Fruit fly (Drosophila melanogaster) whole organism, wandering third instar larva: ENCODE data around the gene Pex7.
A peak's percentile ranks its signal among the peaks of the same experiment; 100 is the strongest.

Source experiments
- Abd-B ChIP-seq: fragments of >200 bp; optimal IDR thresholded peaks from 2 replicates; lab custom pipeline; 2017; ENCODE audit warnings: missing biosample characterization, missing genetic modification characterization
- CG9705 ChIP-seq: fragments of 200-800 bp; sonication (Bioruptor generic); optimal IDR thresholded peaks from 2 replicates; lab custom pipeline; 2018; ENCODE audit warnings: missing biosample characterization, mild to moderate bottlenecking, missing genetic modification characterization
- CrebA ChIP-seq: fragments of 200-800 bp; sonication (Bioruptor generic); optimal IDR thresholded peaks from 2 replicates; lab custom pipeline; 2016; ENCODE audit warnings: missing biosample characterization, mild to moderate bottlenecking, missing genetic modification characterization, borderline replicate concordance
- Dfd ChIP-seq: fragments of >200 bp; optimal IDR thresholded peaks from 2 replicates; lab custom pipeline; 2017; ENCODE audit warnings: missing biosample characterization, missing genetic modification characterization
- HLH106 ChIP-seq: fragments of 200-800 bp; optimal IDR thresholded peaks from 3 replicates; lab custom pipeline; 2019; ENCODE audit warnings: missing biosample characterization, mild to moderate bottlenecking, missing genetic modification characterization, moderate library complexity
- Hr78 ChIP-seq: fragments of >200 bp; optimal IDR thresholded peaks from 2 replicates; lab custom pipeline; 2017; ENCODE audit warnings: missing biosample characterization, missing genetic modification characterization
- Myc ChIP-seq: fragments of >200 bp; optimal IDR thresholded peaks from 2 replicates; lab custom pipeline; 2017
- N ChIP-seq: fragments of >200 bp; optimal IDR thresholded peaks from 2 replicates; lab custom pipeline; 2018; ENCODE audit warnings: missing biosample characterization, missing external identifiers, missing genetic modification characterization
- OdsH ChIP-seq: fragments of 200-800 bp; sonication (Bioruptor generic); optimal IDR thresholded peaks from 2 replicates; lab custom pipeline; 2016; ENCODE audit warnings: missing biosample characterization, mild to moderate bottlenecking, missing genetic modification characterization
- Sp1 ChIP-seq: fragments of 200-800 bp; sonication (Bioruptor generic); optimal IDR thresholded peaks from 3 replicates; lab custom pipeline; 2019; ENCODE audit warnings: missing biosample characterization, mild to moderate bottlenecking, missing genetic modification characterization, moderate library complexity
- Vsx2 ChIP-seq: fragments of 200-300, 225-300 bp; sonication (Bioruptor generic); optimal IDR thresholded peaks from 2 replicates; lab custom pipeline; 2018; ENCODE audit warnings: missing biosample characterization, missing genetic modification characterization; ENCODE audit not compliant: partially characterized antibody
- dl ChIP-seq, 2 experiments: fragments of 175-275, 200-275 bp in 1 of 2; fragments of 200-275 bp in 1 of 2; sonication (Bioruptor generic); optimal IDR thresholded peaks; lab custom pipeline; 2018; ENCODE audit warnings: mild to moderate bottlenecking in 2 of 2, missing biosample characterization in 2 of 2, missing genetic modification characterization in 2 of 2, moderate library complexity in 2 of 2; ENCODE audit not compliant: partially characterized antibody in 2 of 2, insufficient read depth in 1 of 2
- dsf ChIP-seq: sonication (Bioruptor generic); optimal IDR thresholded peaks from 2 replicates; lab custom pipeline; 2016; ENCODE audit warnings: missing biosample characterization, missing genetic modification characterization, borderline replicate concordance
- ey ChIP-seq: fragments of 200-800 bp; sonication (Bioruptor generic); optimal IDR thresholded peaks from 2 replicates; lab custom pipeline; 2016; ENCODE audit warnings: missing biosample characterization, missing genetic modification characterization
- foxo ChIP-seq, 2 experiments: fragments of 200-800 bp; sonication (Bioruptor generic); optimal IDR thresholded peaks; 2 replicates in 1 of 2; 3 replicates in 1 of 2; lab custom pipeline; 2016 to 2017; ENCODE audit warnings: missing biosample characterization in 2 of 2, missing genetic modification characterization in 2 of 2
- fru ChIP-seq: fragments of 200-800 bp; sonication (Bioruptor generic); optimal IDR thresholded peaks from 3 replicates; lab custom pipeline; 2016; ENCODE audit warnings: missing biosample characterization, mild to moderate bottlenecking, missing genetic modification characterization
- jim ChIP-seq: fragments of 175-275, 200-325 bp; sonication (Bioruptor generic); optimal IDR thresholded peaks from 2 replicates; lab custom pipeline; 2016; ENCODE audit warnings: missing biosample characterization, mild to moderate bottlenecking, missing genetic modification characterization
- lola ChIP-seq: fragments of >200 bp; optimal IDR thresholded peaks from 2 replicates; lab custom pipeline; 2017; ENCODE audit warnings: missing biosample characterization, missing genetic modification characterization
- pan ChIP-seq: fragments of >200 bp; optimal IDR thresholded peaks from 2 replicates; lab custom pipeline; 2017
- psq ChIP-seq: fragments of 200-800 bp; sonication (Bioruptor generic); optimal IDR thresholded peaks from 3 replicates; lab custom pipeline; 2017; ENCODE audit warnings: missing biosample characterization, mild to moderate bottlenecking, missing genetic modification characterization, moderate library complexity
- rgr ChIP-seq: fragments of 200-800 bp; sonication (Bioruptor generic); optimal IDR thresholded peaks from 3 replicates; lab custom pipeline; 2016; ENCODE audit warnings: missing biosample characterization, mild to moderate bottlenecking, missing genetic modification characterization
- tai ChIP-seq: sonication (Bioruptor generic); optimal IDR thresholded peaks from 2 replicates; lab custom pipeline; 2016; ENCODE audit warnings: missing biosample characterization, missing genetic modification characterization
- woc ChIP-seq: sonication (Bioruptor generic); optimal IDR thresholded peaks from 2 replicates; lab custom pipeline; 2016; ENCODE audit warnings: missing biosample characterization, mild to moderate bottlenecking, missing genetic modification characterization

The Pex7 gene

dm6 chr3L:8623702-8624421 is 23.1 kb upstream of the Pex7 start, which contains the start of the genes GAPsec and Zasp66:
GAPsec (minus strand) TSS chr3L:8623901.
Zasp66 (plus strand) TSS chr3L:8624371.
- TF ChIP-seq pan (lab: Kevin White, UChicago) (no peak), Sp1 (GFP tag; lab: Kevin White, UChicago) (no peak), HLH106 (tag; lab: Kevin White, UChicago) (no peak), OdsH (GFP tag; lab: Kevin White, UChicago) (no peak), Hr78 (GFP tag; lab: Kevin White, UChicago) (no peak), N (GFP tag; lab: Kevin White, UChicago) (no peak), dl (GFP tag; optimal IDR thresholded peaks at IDR 0.05; lab: Kevin White, UChicago; ENCODE audit: insufficient read depth in 1 of 2, partially characterized antibody in 2 of 2) (no peak), foxo (GFP tag; optimal IDR thresholded peaks at IDR 0.05; lab: Kevin White, UChicago) (no peak), rgr (GFP tag; lab: Kevin White, UChicago) (no peak), psq (GFP tag; lab: Kevin White, UChicago) (no peak)

dm6 chr3L:8627839-8628827 is 18.8 kb upstream of the Pex7 start:
- TF ChIP-seq tai (GFP tag; lab: Kevin White, UChicago) (no peak), Myc (lab: Kevin White, UChicago) (peak; percentile 42), ey (GFP tag; lab: Kevin White, UChicago) (no peak)

dm6 chr3L:8628964-8629363 is 18.0 kb upstream of the Pex7 start:
- TF ChIP-seq N (GFP tag; lab: Kevin White, UChicago) (no peak), foxo (GFP tag; optimal IDR thresholded peaks at IDR 0.05; lab: Kevin White, UChicago) (peak in 1 of 2 experiments; percentile 29), jim (GFP tag; lab: Kevin White, UChicago) (no peak), CG9705 (peak; percentile 4), Abd-B (GFP tag; lab: Kevin White, UChicago) (no peak), Sp1 (GFP tag; lab: Kevin White, UChicago) (peak; percentile 42), HLH106 (tag; lab: Kevin White, UChicago) (peak; percentile 57), Hr78 (GFP tag; lab: Kevin White, UChicago) (no peak), Vsx2 (GFP tag; lab: Kevin White, UChicago) (no peak)

- no peak for TF ChIP-seq fru
- TF ChIP-seq rgr (GFP tag; lab: Kevin White, UChicago): peak; percentile 53
- no peak for TF ChIP-seq Abd-B (GFP tag; lab: Kevin White, UChicago)
- TF ChIP-seq lola (GFP tag; lab: Kevin White, UChicago): no peak
- TF ChIP-seq Dfd (GFP tag; lab: Kevin White, UChicago): no peak
- no peak for TF ChIP-seq CrebA (GFP tag; lab: Kevin White, UChicago)
- no peak for TF ChIP-seq woc
- TF ChIP-seq, all 38 proteins: peak for 1
Measured at dm6 chr3L:8629701-8630343, 17.1 kb upstream of the Pex7 start.

- no peak for TF ChIP-seq psq (GFP tag; lab: Kevin White, UChicago)
- no peak for TF ChIP-seq Sp1 (GFP tag; lab: Kevin White, UChicago)
- TF ChIP-seq woc: no peak
- no peak for TF ChIP-seq dsf (GFP tag; lab: Kevin White, UChicago)
- no peak for TF ChIP-seq Myc (lab: Kevin White, UChicago)
- no peak for TF ChIP-seq pan (lab: Kevin White, UChicago)
- TF ChIP-seq lola (GFP tag; lab: Kevin White, UChicago): no peak
Measured at dm6 chr3L:8633614-8634325, 13.2 kb upstream of the Pex7 start, which contains the start of gene Cdc6. Cdc6 (minus strand) TSS chr3L:8634069.
